Fruit fly (Drosophila melanogaster): Measurements from ENCODE around the gene Kah.

The Kah gene

DNA sequence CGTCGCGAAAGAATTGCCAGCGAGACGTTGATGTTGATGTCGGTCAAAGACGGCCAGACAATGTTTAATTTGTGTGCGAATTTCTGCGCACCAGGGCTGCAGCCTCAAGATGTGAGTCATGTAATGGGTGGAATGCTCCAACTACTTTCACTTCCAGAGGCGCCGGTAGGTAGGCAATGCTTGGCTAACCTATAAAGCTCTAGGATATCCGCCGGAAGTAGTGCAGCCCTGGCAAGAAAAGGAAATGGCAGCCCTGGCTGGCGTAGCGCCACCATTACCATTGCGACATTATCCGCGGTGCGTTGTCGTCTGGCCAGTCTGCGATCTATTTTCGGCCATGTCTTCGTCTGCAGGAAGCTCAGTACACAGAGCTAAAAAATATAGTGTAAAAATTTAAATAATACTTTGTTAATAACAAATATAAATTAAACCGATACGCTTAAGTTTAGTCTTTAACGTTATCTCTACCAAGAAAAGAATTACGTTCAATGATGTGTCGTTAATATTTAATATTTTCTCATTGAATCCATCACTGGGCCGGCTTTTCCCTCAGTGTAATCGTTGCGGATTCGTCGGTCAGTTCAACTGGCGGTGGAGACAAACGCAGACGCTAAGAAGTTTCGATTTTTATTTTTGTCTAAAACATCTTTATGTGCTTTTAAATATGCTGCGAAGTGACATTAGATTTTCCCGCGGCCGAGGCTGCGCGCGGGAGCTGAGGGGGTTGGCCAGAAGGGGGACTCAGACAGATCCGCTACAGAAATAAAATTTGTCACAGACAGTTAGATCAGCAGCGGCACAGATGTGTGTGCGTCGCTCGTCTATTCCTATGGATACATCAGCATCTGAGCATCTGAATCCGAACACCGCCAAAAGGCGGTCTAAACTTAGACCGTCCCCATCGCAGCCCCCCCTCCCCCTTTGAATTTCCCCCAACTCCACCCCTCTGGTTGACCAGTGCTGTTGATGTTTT lies 22.9 kb upstream of the Kah start:
- TF ChIP-seq CG15710 (tag; optimal IDR thresholded peaks at IDR 0.05) (peak; percentile 42), CG4496 (GFP tag; IDR thresholded peaks at IDR 0.05) (peak; percentile 96), CG9948 (tag; optimal IDR thresholded peaks at IDR 0.05) (no peak), CG10348 (GFP tag; IDR thresholded peaks at IDR 0.05) (peak; percentile 68), CG32121 (GFP tag; IDR thresholded peaks at IDR 0.05) (peak; percentile 96), gl (tag; optimal IDR thresholded peaks at IDR 0.05) (peak; percentile 33), Ets98B (GFP tag; IDR thresholded peaks at IDR 0.05) (peak; percentile 93), Pif1B (GFP tag; optimal IDR thresholded peaks at IDR 0.05) (peak; percentile 56), CG17806 (tag; optimal IDR thresholded peaks at IDR 0.05) (no peak), CG13204 (GFP tag; optimal IDR thresholded peaks at IDR 0.05) (peak; percentile 40), CG12605 (GFP tag; IDR thresholded peaks at IDR 0.05) (peak; percentile 81), CG8301 (tag; optimal IDR thresholded peaks at IDR 0.05) (peak; percentile 84), Pif1A (GFP tag; optimal IDR thresholded peaks at IDR 0.05) (peak; percentile 70), rn (GFP tag; IDR thresholded peaks at IDR 0.05) (peak; percentile 69), CG14655 (GFP tag; optimal IDR thresholded peaks at IDR 0.05) (peak; percentile 87), EcR (GFP tag; optimal IDR thresholded peaks at IDR 0.05) (no peak), Snoo (tag; optimal IDR thresholded peaks at IDR 0.05) (peak; percentile 63), CG34367 (tag; optimal IDR thresholded peaks at IDR 0.05) (peak; percentile 19), CG8159 (tag; optimal IDR thresholded peaks at IDR 0.05) (peak; percentile 28), fd96Ca (GFP tag; IDR thresholded peaks at IDR 0.05) (peak; percentile 94), D1 (tag; optimal IDR thresholded peaks at IDR 0.05) (no peak)

DNA sequence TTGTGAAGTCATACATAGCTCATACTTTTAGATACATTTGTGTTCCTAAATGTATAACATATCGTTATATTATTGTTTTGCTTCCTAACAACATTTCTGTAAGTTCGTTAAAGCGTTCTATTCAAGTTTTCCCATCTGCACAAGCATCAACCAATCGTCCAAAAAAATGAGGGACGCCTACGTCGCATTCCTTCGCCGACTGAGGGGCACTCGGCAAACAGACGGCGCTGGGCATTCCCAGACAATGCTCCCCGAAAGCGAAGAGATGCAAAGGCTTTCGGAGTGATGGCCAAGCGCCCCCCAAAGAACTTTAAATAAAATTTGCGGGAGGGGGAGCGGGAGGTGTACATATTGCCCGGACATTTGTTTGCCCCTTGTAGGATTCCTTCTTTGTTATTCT lies 21.7 kb upstream of the Kah start:
- TF ChIP-seq fd96Ca (GFP tag; IDR thresholded peaks at IDR 0.05) (no peak), CG4496 (GFP tag; IDR thresholded peaks at IDR 0.05) (no peak), CG8301 (tag; optimal IDR thresholded peaks at IDR 0.05) (no peak), Ets98B (GFP tag; IDR thresholded peaks at IDR 0.05) (no peak), CG12605 (GFP tag; IDR thresholded peaks at IDR 0.05) (no peak), CG34367 (tag; optimal IDR thresholded peaks at IDR 0.05) (no peak), EcR (GFP tag; optimal IDR thresholded peaks at IDR 0.05) (no peak), CG8159 (tag; optimal IDR thresholded peaks at IDR 0.05) (no peak), Pif1B (GFP tag; optimal IDR thresholded peaks at IDR 0.05) (no peak), CG14655 (GFP tag; optimal IDR thresholded peaks at IDR 0.05) (no peak), CG15710 (tag; optimal IDR thresholded peaks at IDR 0.05) (no peak), CG13204 (GFP tag; optimal IDR thresholded peaks at IDR 0.05) (no peak), gl (tag; optimal IDR thresholded peaks at IDR 0.05) (no peak), CG17806 (tag; optimal IDR thresholded peaks at IDR 0.05) (no peak), CG32121 (GFP tag; IDR thresholded peaks at IDR 0.05) (no peak), rn (GFP tag; IDR thresholded peaks at IDR 0.05) (no peak)

DNA sequence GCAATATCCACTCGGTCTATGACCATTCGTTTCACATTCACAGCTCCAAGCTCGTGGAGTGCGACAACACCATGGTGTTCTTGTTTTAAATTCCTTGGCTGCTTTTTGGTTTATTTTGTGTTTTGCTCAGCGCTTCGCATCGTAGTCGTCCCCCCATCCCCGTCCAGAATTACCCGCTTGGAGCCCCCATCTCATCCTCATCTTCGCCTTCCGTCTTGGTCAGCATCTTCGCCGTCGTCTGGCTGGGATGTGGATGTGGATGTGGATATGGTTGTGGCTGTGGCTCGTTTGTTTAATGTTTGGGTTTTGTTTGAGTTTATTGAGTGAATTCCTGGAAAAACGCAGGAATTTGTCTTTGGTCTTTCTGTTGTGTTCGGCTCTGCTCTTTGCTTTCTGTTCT lies 20.1 kb upstream of the Kah start:
- peak; percentile 1 for TF ChIP-seq CG14655 (GFP tag; optimal IDR thresholded peaks at IDR 0.05)
- peak; percentile 36 for TF ChIP-seq CG13204 (GFP tag; optimal IDR thresholded peaks at IDR 0.05)
- 0 out of 3 replicates have a peak, but pooled peaks have one; percentile 40 for TF ChIP-seq CG4496 (GFP tag; IDR thresholded peaks at IDR 0.05)
- no peak for TF ChIP-seq CG34367 (tag; optimal IDR thresholded peaks at IDR 0.05)
- no peak for TF ChIP-seq rn (GFP tag; IDR thresholded peaks at IDR 0.05)

DNA sequence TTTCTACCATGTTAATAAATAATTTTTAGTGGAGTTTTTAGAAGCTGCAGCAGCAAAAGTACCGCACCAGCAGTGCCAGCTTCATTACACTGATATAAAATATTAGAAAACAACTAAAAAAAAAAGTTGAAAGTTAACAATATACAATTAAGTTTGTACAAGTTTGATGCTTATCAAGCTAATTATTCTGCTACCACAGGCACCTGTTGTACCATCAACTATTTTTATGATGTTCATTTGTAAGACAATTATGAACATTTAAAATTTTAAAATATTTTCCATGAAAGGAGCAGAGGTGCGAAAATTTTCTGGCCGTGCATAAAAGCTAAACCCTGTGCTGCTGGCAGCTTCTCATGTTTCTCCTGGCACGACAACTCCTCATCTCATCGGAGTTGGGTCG lies 19.3 kb upstream of the Kah start:
- TF ChIP-seq gl (tag; optimal IDR thresholded peaks at IDR 0.05) (peak; percentile 64), CG32121 (GFP tag; IDR thresholded peaks at IDR 0.05) (peak; percentile 49; the same call in 1 of the 2 replicates), CG9948 (tag; optimal IDR thresholded peaks at IDR 0.05) (peak; percentile 87), Pif1B (GFP tag; optimal IDR thresholded peaks at IDR 0.05) (peak; percentile 81), CG34367 (tag; optimal IDR thresholded peaks at IDR 0.05) (peak; percentile 72), D1 (tag; optimal IDR thresholded peaks at IDR 0.05) (no peak), CG17806 (tag; optimal IDR thresholded peaks at IDR 0.05) (peak; percentile 85), CG10348 (GFP tag; IDR thresholded peaks at IDR 0.05) (no peak), CG8159 (tag; optimal IDR thresholded peaks at IDR 0.05) (peak; percentile 61), Ets98B (GFP tag; IDR thresholded peaks at IDR 0.05) (peak; percentile 41; the same call in 1 of the 2 replicates), CG4496 (GFP tag; IDR thresholded peaks at IDR 0.05) (peak; percentile 62), CG14655 (GFP tag; optimal IDR thresholded peaks at IDR 0.05) (peak; percentile 94), CG15710 (tag; optimal IDR thresholded peaks at IDR 0.05) (peak; percentile 56), rn (GFP tag; IDR thresholded peaks at IDR 0.05) (no peak), Pif1A (GFP tag; optimal IDR thresholded peaks at IDR 0.05) (peak; percentile 75), CG8301 (tag; optimal IDR thresholded peaks at IDR 0.05) (peak; percentile 91), fd96Ca (GFP tag; IDR thresholded peaks at IDR 0.05) (0 out of 3 replicates have a peak, but pooled peaks have one; percentile 20), Snoo (tag; optimal IDR thresholded peaks at IDR 0.05) (peak; percentile 39), CG13204 (GFP tag; optimal IDR thresholded peaks at IDR 0.05) (no peak), CG12605 (GFP tag; IDR thresholded peaks at IDR 0.05) (peak; percentile 14; the same call in 1 of the 2 replicates), EcR (GFP tag; optimal IDR thresholded peaks at IDR 0.05) (no peak)

DNA sequence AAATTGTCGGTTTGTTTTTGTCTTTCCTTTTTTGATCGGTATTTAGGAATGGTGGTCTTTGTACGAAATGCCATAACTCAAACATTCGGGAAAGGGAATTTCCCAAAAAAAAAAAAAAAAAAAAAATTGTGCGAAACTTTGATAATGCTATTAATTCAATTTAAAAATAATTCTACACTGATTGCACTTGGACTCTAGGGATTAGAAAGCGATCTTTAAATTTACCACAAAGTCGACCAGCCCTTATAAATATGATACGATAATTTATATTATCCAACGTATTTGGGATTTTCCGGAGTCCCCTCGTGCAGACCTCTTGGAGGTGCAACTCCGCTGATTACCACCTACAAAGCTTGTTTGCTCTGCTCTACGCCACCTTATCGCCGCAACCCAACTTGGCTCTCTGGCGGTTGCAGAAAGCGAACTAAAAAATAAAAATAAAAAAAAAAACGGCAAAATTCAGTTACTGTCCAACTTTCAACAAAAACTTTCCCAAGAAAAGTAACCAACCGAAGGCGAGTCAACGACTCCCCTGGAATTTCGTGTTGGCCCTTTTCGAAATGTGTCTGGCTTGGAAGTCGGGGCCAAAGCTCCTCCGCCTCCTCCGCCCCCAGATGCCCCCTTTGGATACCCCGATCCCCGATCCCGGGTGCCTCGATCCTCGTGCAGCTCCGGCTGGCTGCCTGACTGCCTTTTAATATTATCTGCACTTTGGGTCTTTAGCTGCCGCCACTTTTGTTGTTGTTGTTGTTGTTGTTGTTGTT lies 18.7 kb upstream of the Kah start:
- peak; percentile 89 for TF ChIP-seq EcR (GFP tag; optimal IDR thresholded peaks at IDR 0.05)
- TF ChIP-seq CG13204 (GFP tag; optimal IDR thresholded peaks at IDR 0.05), result peak; percentile 9
- no peak for TF ChIP-seq CG4496 (GFP tag; IDR thresholded peaks at IDR 0.05)
- no peak for TF ChIP-seq CG8301 (tag; optimal IDR thresholded peaks at IDR 0.05)
- no peak for TF ChIP-seq Pif1B (GFP tag; optimal IDR thresholded peaks at IDR 0.05)
